Worm (Caenorhabditis elegans): ENCODE measurements around the gene cdc-25.2.

DNA sequence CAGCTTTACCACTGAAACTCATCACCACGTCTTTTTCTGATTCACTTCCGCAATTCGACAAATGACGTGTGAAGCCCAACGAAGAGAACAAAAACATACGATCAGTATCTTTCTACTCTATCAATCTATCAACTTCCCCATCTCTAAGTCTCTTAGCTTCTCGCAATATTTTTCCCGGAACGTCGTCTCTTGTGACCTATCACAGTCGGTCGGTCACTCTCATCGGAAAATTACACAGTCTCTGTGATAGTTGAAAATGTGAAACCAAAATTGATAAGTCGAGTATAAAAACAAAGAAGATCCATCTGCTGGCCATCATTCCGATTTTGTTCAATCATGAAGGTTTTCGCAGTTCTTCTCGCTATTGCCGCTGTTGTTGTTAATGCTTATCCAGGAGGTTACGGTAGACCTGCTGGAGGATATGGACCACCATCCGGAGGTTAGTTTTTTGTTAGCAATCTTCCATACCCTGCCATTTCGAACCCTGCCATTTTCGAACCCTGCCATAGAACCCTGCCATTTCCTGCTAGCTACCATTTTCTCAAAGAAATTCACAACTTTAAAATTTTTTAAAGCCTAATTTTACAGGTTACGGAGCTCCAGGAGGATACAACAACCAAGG is 27.0 kb downstream of the cdc-25.2 start, which contains the start of gene F16B4.4:
- TF ChIP-seq unc-62 (GFP tag; optimal IDR thresholded peaks at IDR 0.05) (no peak), mel-28 (tag; optimal IDR thresholded peaks at IDR 0.05; ENCODE audit: borderline replicate concordance) (no peak), mes-4 (tag; optimal IDR thresholded peaks at IDR 0.05) (no peak), dpl-1 (GFP tag; optimal IDR thresholded peaks at IDR 0.05) (no peak), nfya-1 (tag; optimal IDR thresholded peaks at IDR 0.05; ENCODE audit: borderline replicate concordance, insufficient read depth) (no peak), egl-18 (GFP tag; IDR thresholded peaks at IDR 0.05) (no peak), rec-8 (tag; optimal IDR thresholded peaks at IDR 0.05) (no peak), sptf-2 (GFP tag; optimal IDR thresholded peaks at IDR 0.05) (no peak), snpc-4 (GFP tag; optimal IDR thresholded peaks at IDR 0.05) (no peak), snpc-4 (tag; optimal IDR thresholded peaks at IDR 0.05) (no peak), snpc-1.1 (tag; optimal IDR thresholded peaks at IDR 0.05; ENCODE audit: insufficient read depth) (no peak), Y56A3A.18 (GFP tag; IDR thresholded peaks at IDR 0.05) (no peak)
